Worm (Caenorhabditis elegans) whole organism, L1 larva: ENCODE results near the gene cnc-4.

Experiments used
- dpl-1 ChIP-seq, 3 experiments: fragments of 150-350 bp in 2 of 3; sonication (generic microtip) in 1 of 3; optimal IDR thresholded peaks; 2 replicates each; lab custom pipeline; 2014 to 2017; ENCODE audit warnings: missing biosample characterization in 3 of 3, missing genetic modification characterization in 3 of 3, missing genetic modification reagents in 3 of 3
- fkh-4 ChIP-seq: sonication (generic microtip); optimal IDR thresholded peaks from 2 replicates; lab custom pipeline; 2016; ENCODE audit warnings: missing compliant biosample characterization, missing genetic modification characterization, borderline replicate concordance
- fos-1 ChIP-seq: fragments of 150-350 bp; optimal IDR thresholded peaks from 2 replicates; lab custom pipeline; 2014; ENCODE audit warnings: missing biosample characterization, missing genetic modification characterization
- nhr-28 ChIP-seq: fragments of 150-350 bp; optimal IDR thresholded peaks from 2 replicates; lab custom pipeline; 2014; ENCODE audit warnings: missing biosample characterization, missing genetic modification characterization
- nhr-77 ChIP-seq: fragments of 150-350 bp; optimal IDR thresholded peaks from 2 replicates; lab custom pipeline; 2014; ENCODE audit warnings: missing biosample characterization, missing genetic modification characterization
- sox-4 ChIP-seq: sonication (generic microtip); optimal IDR thresholded peaks from 2 replicates; lab custom pipeline; 2016; ENCODE audit warnings: missing genetic modification characterization, missing compliant biosample characterization
- sptf-1 ChIP-seq: fragments of 150-350 bp; optimal IDR thresholded peaks from 2 replicates; lab custom pipeline; 2014; ENCODE audit warnings: missing biosample characterization, missing genetic modification characterization
- zag-1 ChIP-seq: fragments of 150-350 bp; optimal IDR thresholded peaks from 2 replicates; lab custom pipeline; 2014; ENCODE audit warnings: missing biosample characterization, missing genetic modification characterization

ce11 chrV:1422269-1422668 lies 24.7 kb upstream of the cnc-4 start:
- TF ChIP-seq zag-1 (no peak), fkh-4 (no peak), dpl-1 (GFP tag; optimal IDR thresholded peaks at IDR 0.05; lab: Kevin White, UChicago) (no peak), nhr-28 (no peak), sox-4 (tag; lab: Kevin White, UChicago) (no peak), fos-1 (tag; lab: Kevin White, UChicago) (no peak), nhr-77 (no peak), sptf-1 (tag; lab: Kevin White, UChicago) (no peak)
